Worm (Caenorhabditis elegans): ENCODE data around the gene Y60C6A.1.

Y60C6A.1 gene

ce11 chrV:4742190-4742589 is 41.2 kb upstream of the Y60C6A.1 start, which contains the start of gene ugt-61 (continued):
- TF ChIP-seq aly-2 (tag; optimal IDR thresholded peaks at IDR 0.05) (no peak), ceh-88 (GFP tag; IDR thresholded peaks at IDR 0.05) (no peak), skn-1 (tag; optimal IDR thresholded peaks at IDR 0.05) (no peak), nhr-71 (tag; optimal IDR thresholded peaks at IDR 0.05) (no peak), blmp-1 (tag; optimal IDR thresholded peaks at IDR 0.05) (peak; percentile 33), ama-1 (optimal IDR thresholded peaks at IDR 0.05) (no peak), unc-62 (GFP tag; optimal IDR thresholded peaks at IDR 0.05) (no peak), snu-23 (GFP tag; optimal IDR thresholded peaks at IDR 0.05) (peak; percentile 41), dsc-1 (tag; optimal IDR thresholded peaks at IDR 0.05) (no peak), hpl-2 (GFP tag; optimal IDR thresholded peaks at IDR 0.05) (no peak), C04F5.9 (tag; optimal IDR thresholded peaks at IDR 0.05) (no peak), lin-13 (GFP tag; optimal IDR thresholded peaks at IDR 0.05) (no peak), ztf-11 (tag; optimal IDR thresholded peaks at IDR 0.05) (no peak), nhr-90 (tag; optimal IDR thresholded peaks at IDR 0.05; ENCODE audit: poor library complexity) (peak; percentile 21), nhr-76 (tag; optimal IDR thresholded peaks at IDR 0.05) (no peak), tbx-2 (tag; optimal IDR thresholded peaks at IDR 0.05) (no peak), snpc-4 (tag; optimal IDR thresholded peaks at IDR 0.05) (no peak), jun-1 (tag; optimal IDR thresholded peaks at IDR 0.05) (no peak), isw-1 (GFP tag; IDR thresholded peaks at IDR 0.05) (no peak), lin-35 (GFP tag; optimal IDR thresholded peaks at IDR 0.05) (peak in 1 of 2 experiments; percentile 15), tlp-1 (tag; optimal IDR thresholded peaks at IDR 0.05) (no peak), pag-3 (tag; optimal IDR thresholded peaks at IDR 0.05; ENCODE audit: borderline replicate concordance, insufficient read depth) (no peak), pax-3 (tag; optimal IDR thresholded peaks at IDR 0.05) (no peak), ets-5 (GFP tag; IDR thresholded peaks at IDR 0.05) (no peak), lsy-2 (tag; optimal IDR thresholded peaks at IDR 0.05) (no peak), lin-14 (GFP tag; optimal IDR thresholded peaks at IDR 0.05) (peak; percentile 73), alr-1 (tag; optimal IDR thresholded peaks at IDR 0.05; ENCODE audit: borderline replicate concordance) (no peak), rnt-1 (tag; optimal IDR thresholded peaks at IDR 0.05) (peak; percentile 22), unc-130 (tag; optimal IDR thresholded peaks at IDR 0.05) (no peak), Y116A8C.19 (tag; optimal IDR thresholded peaks at IDR 0.05; ENCODE audit: borderline replicate concordance) (no peak), vab-15 (tag; optimal IDR thresholded peaks at IDR 0.05) (no peak), nhr-237 (tag; optimal IDR thresholded peaks at IDR 0.05) (no peak), grh-1 (GFP tag; IDR thresholded peaks at IDR 0.05) (no peak), swsn-7 (tag; optimal IDR thresholded peaks at IDR 0.05) (no peak), xbp-1 (tag; optimal IDR thresholded peaks at IDR 0.05) (no peak), nhr-47 (tag; optimal IDR thresholded peaks at IDR 0.05) (no peak), ztf-4 (tag; optimal IDR thresholded peaks at IDR 0.05) (no peak), mdl-1 (tag; optimal IDR thresholded peaks at IDR 0.05) (no peak), sox-4 (tag; optimal IDR thresholded peaks at IDR 0.05) (no peak), mef-2 (tag; optimal IDR thresholded peaks at IDR 0.05) (no peak), nhr-85 (tag) (peak; percentile 81), unc-86 (tag; optimal IDR thresholded peaks at IDR 0.05) (no peak), nhr-84 (tag; optimal IDR thresholded peaks at IDR 0.05) (no peak), egl-27 (tag; optimal IDR thresholded peaks at IDR 0.05) (no peak), mep-1 (tag; optimal IDR thresholded peaks at IDR 0.05) (peak; percentile 13), hlh-4 (tag; optimal IDR thresholded peaks at IDR 0.05) (no peak), mab-9 (GFP tag; IDR thresholded peaks at IDR 0.05) (no peak), F16B12.6 (tag; optimal IDR thresholded peaks at IDR 0.05) (no peak), ces-1 (GFP tag; optimal IDR thresholded peaks at IDR 0.05) (no peak), hlh-17 (GFP tag; optimal IDR thresholded peaks at IDR 0.05; ENCODE audit: borderline replicate concordance) (no peak), lin-15B (tag; optimal IDR thresholded peaks at IDR 0.05) (no peak), zag-1 (tag; optimal IDR thresholded peaks at IDR 0.05) (no peak), sptf-1 (tag; optimal IDR thresholded peaks at IDR 0.05) (no peak), zip-4 (GFP tag; optimal IDR thresholded peaks at IDR 0.05) (no peak), fkh-10 (GFP tag; optimal IDR thresholded peaks at IDR 0.05) (no peak)

Data from whole organism, L1 larva.